Worm (Caenorhabditis elegans): ENCODE results near the gene F14H3.3.

F14H3.3 gene

DNA sequence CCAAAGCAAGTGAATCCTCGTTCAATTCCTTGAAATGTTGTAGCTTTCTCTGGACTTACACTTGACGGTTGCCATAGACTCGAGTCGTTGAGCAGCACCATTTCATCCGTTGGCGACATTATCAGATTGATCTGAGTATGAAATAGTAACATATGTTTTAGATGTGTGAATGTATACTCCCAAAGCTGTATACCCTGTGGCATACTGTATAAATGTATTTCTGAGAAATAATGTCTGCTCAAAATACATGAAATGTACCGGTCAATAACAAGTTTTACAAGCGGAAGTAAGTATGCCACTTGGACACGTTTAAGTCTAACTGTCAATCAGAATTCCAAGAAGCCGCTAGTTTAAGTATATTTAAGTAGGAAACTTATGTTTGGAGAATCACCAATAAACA is 43.7 kb downstream of the F14H3.3 start, which contains the start of gene str-233:
Gene str-233, minus strand, starts transcription at position 101 of the 400 bp plus-strand sequence.
- TF ChIP-seq aly-2 (tag; optimal IDR thresholded peaks at IDR 0.05) (no peak), F49E8.2 (tag; optimal IDR thresholded peaks at IDR 0.05; ENCODE audit: borderline replicate concordance) (no peak), dmd-8 (GFP tag; IDR thresholded peaks at IDR 0.05) (no peak), mdl-1 (tag; optimal IDR thresholded peaks at IDR 0.05) (no peak), nhr-6 (tag; optimal IDR thresholded peaks at IDR 0.05) (no peak), ceh-32 (tag; optimal IDR thresholded peaks at IDR 0.05; ENCODE audit: poor library complexity) (no peak), D1046.2 (GFP tag; IDR thresholded peaks at IDR 0.05) (no peak), daf-8 (GFP tag; IDR thresholded peaks at IDR 0.05) (no peak), tra-1 (GFP tag; IDR thresholded peaks at IDR 0.05) (no peak), nhr-11 (tag; optimal IDR thresholded peaks at IDR 0.05) (no peak), nhr-77 (tag; optimal IDR thresholded peaks at IDR 0.05) (no peak), dmd-6 (GFP tag; IDR thresholded peaks at IDR 0.05) (no peak), jun-1 (tag; optimal IDR thresholded peaks at IDR 0.05) (no peak), lin-1 (GFP tag; IDR thresholded peaks at IDR 0.05) (no peak), nhr-25 (tag; optimal IDR thresholded peaks at IDR 0.05; ENCODE audit: borderline replicate concordance, insufficient read depth) (no peak)

DNA sequence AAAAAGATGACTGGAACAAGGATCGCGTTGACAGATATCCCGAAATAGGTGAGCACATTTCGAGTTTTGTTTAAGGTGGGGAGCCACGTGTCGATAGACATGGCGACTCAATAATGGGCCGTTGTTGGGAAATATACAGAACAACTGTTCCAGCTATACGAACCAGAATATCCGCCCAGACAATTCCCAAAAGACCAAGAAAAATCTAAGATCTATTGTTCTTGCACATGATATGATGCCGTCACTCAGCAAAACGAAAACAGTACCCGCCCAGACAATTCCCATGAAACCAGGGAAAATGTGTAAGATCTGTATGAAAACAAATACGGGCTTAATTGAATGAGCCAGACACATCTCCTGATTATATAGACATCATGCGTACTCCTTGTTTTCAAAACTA is 45.8 kb downstream of the F14H3.3 start, which contains the start of gene str-231:
Gene str-231, minus strand, starts transcription at position 101 of the 400 bp plus-strand sequence.
- TF ChIP-seq unc-62 (GFP tag; optimal IDR thresholded peaks at IDR 0.05 in 1 of 2) (no peak), unc-62 (tag; optimal IDR thresholded peaks at IDR 0.05) (no peak), skn-1 (tag; optimal IDR thresholded peaks at IDR 0.05) (no peak), nhr-111 (GFP tag; optimal IDR thresholded peaks at IDR 0.05) (no peak), lin-29 (GFP tag; IDR thresholded peaks at IDR 0.05) (no peak), ceh-82 (tag; optimal IDR thresholded peaks at IDR 0.05) (no peak)

DNA sequence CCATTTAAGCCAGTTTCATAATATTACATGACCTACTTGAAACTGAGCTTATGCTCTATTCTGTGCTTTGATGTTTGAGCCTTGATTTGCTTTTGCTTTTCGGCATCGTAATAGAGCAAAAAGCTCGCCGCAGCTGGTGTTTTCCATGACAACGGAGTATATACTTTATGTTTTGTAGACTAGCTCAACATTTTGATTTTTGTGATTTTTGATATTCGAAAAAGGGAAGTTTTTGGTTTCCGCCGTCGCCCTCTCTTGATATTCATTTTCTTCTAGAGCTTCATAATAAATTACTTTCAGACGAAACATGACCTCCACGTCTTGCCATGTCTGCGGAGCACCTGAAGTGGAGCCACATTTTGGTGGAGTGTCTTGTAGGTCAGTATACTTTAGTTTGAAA is 51.0 kb downstream of the F14H3.3 start, which contains the start of gene nhr-63:
Gene nhr-63, plus strand, starts transcription at position 301 of the 400 bp plus-strand sequence.
- TF ChIP-seq jun-1 (tag; optimal IDR thresholded peaks at IDR 0.05) (no peak), daf-12 (tag; optimal IDR thresholded peaks at IDR 0.05) (no peak), spr-1 (tag; optimal IDR thresholded peaks at IDR 0.05) (no peak), sdz-12 (GFP tag; optimal IDR thresholded peaks at IDR 0.05) (no peak), zfp-3 (GFP tag; conservative IDR thresholded peaks at IDR 0.05) (no peak), F26F4.8 (GFP tag; conservative IDR thresholded peaks at IDR 0.05) (no peak), ZK337.2 (GFP tag; IDR thresholded peaks at IDR 0.05) (no peak), ces-1 (GFP tag; optimal IDR thresholded peaks at IDR 0.05) (no peak), dmd-8 (GFP tag; IDR thresholded peaks at IDR 0.05) (no peak), mxl-2 (GFP tag; conservative IDR thresholded peaks at IDR 0.05) (no peak), vab-7 (GFP tag; IDR thresholded peaks at IDR 0.05) (no peak), nhr-42 (GFP tag; IDR thresholded peaks at IDR 0.05) (no peak), saeg-2 (GFP tag; IDR thresholded peaks at IDR 0.05) (no peak), snpc-4 (tag; optimal IDR thresholded peaks at IDR 0.05) (no peak), ztf-7 (tag; optimal IDR thresholded peaks at IDR 0.05) (no peak), snpc-1.2 (GFP tag; IDR thresholded peaks at IDR 0.05) (no peak), lin-1 (GFP tag; IDR thresholded peaks at IDR 0.05) (no peak)
